Worm (Caenorhabditis elegans): ENCODE data around the gene ina-1.

Gene ina-1

DNA sequence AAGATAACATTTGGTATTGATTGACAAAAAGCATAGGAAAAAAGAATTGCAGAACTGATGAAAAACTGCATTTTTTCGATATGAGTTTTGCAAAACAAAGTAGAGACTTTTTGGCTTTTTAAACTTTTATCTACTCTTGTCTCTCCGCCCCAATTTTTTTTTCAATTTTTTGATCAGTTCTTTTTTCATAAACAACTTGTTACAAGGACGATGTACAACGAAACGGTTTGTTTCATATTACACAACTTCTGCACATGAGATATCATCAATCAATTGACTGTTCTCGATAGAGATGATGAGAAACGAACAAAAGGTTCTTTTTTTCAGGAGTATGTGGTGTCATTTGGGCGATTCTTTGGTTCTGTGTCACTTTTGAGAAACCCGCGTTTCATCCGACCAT lies 34.0 kb downstream of the ina-1 start, which contains the start of gene ZK512.7:
ZK512.7 (minus strand) TSS at position 101 of the 400 bp plus-strand sequence.
- no peak for TF ChIP-seq jun-1 (tag; optimal IDR thresholded peaks at IDR 0.05)
- TF ChIP-seq unc-62 (GFP tag; optimal IDR thresholded peaks at IDR 0.05 in 1 of 2), result peak in 1 of 2 experiments; percentile 72
- TF ChIP-seq unc-62 (tag; optimal IDR thresholded peaks at IDR 0.05), result no peak
- TF ChIP-seq php-3 (GFP tag; IDR thresholded peaks at IDR 0.05), result no peak
- TF ChIP-seq snpc-1.2 (GFP tag; IDR thresholded peaks at IDR 0.05), result no peak

DNA sequence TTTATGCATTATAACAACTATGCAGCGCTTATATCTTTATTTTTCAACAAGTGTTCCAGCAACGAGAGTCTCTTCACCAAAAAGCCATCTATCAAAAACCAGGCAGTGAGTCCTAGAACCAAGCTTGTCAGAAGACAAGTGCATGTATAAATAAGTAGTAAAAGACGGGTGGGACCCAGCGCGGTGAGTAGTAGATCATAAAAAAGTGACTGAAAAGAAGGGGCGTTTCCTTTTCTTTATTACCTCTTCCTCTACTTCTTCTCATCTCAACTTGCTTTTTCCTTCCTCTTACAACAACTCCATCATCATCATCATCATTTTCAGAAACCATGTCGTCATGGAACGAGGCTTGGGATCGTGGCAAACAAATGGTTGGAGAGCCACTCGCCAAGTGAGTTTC lies 36.0 kb downstream of the ina-1 start, which contains the start of gene eat-4:
eat-4 (plus strand) TSS at position 301 of the 400 bp plus-strand sequence.
- TF ChIP-seq ces-1 (GFP tag; optimal IDR thresholded peaks at IDR 0.05) (no peak), T20F7.1 (GFP tag; optimal IDR thresholded peaks at IDR 0.05) (no peak), lsy-2 (tag; optimal IDR thresholded peaks at IDR 0.05) (no peak), nhr-11 (tag; optimal IDR thresholded peaks at IDR 0.05) (no peak), lin-29 (GFP tag; IDR thresholded peaks at IDR 0.05) (no peak), zip-11 (GFP tag; IDR thresholded peaks at IDR 0.05) (no peak), tra-1 (GFP tag; IDR thresholded peaks at IDR 0.05) (no peak), ceh-82 (tag; optimal IDR thresholded peaks at IDR 0.05) (no peak), nhr-237 (tag; optimal IDR thresholded peaks at IDR 0.05) (no peak), nhr-77 (tag; optimal IDR thresholded peaks at IDR 0.05) (no peak)

DNA sequence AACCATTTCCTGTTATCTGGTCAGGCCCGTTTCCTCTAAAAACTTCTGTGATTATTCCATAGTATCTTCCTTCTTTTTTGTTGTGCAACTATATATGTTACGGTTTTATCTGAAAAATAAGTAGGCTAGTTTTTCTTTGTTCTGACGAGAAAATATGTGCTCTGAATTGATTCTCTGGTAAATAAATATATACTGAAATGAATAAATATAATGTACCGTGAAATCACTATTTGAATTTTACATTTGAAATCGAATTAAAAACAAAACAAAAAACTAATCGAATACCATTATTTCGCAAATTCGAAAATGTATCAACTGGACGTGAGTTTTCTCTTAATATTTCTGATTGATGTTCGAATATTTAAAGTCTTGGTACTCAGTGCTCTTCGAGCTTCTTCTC lies 42.0 kb downstream of the ina-1 start, which contains the start of gene ZK512.10:
ZK512.10 (plus strand) TSS at position 301 of the 400 bp plus-strand sequence.
- TF ChIP-seq dve-1 (tag; optimal IDR thresholded peaks at IDR 0.05; ENCODE audit: insufficient read depth), result no peak
- no peak for TF ChIP-seq nhr-77 (tag; optimal IDR thresholded peaks at IDR 0.05)

DNA sequence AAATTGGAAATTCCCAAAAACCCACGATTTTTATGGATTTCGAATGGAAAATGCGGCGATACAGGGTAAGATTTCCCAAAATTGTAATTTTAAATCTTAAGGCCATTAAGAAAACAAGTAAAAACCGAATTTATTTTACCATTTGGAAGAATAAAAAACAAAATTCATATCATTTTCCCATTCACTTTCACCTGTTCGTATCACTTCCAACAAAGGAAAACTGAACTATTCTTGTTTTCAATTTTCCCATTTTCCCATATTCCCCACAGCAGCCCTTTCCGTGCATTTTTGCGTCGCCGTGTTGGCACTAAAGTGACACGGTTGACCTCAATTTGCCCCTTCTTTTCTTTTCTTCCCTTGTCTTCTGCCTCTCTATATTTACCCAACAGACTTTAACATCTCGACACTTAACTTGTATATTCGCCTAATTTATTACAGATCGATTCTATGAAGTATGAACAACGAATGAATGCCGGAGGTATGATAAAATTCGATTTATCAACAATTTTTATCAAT lies 46.8 kb downstream of the ina-1 start, which contains the start of gene sec-16A.1:
sec-16A.1 (plus strand) TSS at position 51 of the 516 bp plus-strand sequence.
- peak; percentile 44 for TF ChIP-seq aha-1 (tag)
- TF ChIP-seq hmg-1.1 (GFP tag; IDR thresholded peaks at IDR 0.05), result 0 out of 2 replicates have a peak, but pooled peaks have one; percentile 24
- no peak for TF ChIP-seq nhr-77 (tag; optimal IDR thresholded peaks at IDR 0.05)
- no peak for TF ChIP-seq daf-16 (GFP tag; optimal IDR thresholded peaks at IDR 0.05)
- no peak for TF ChIP-seq daf-16 (tag; optimal IDR thresholded peaks at IDR 0.05)
- TF ChIP-seq mes-2 (tag; optimal IDR thresholded peaks at IDR 0.05; ENCODE audit: poor library complexity, severe bottlenecking), result peak; percentile 75
- no peak for TF ChIP-seq fos-1 (tag; optimal IDR thresholded peaks at IDR 0.05)
- TF ChIP-seq unc-62 (GFP tag; optimal IDR thresholded peaks at IDR 0.05 in 1 of 2), result peak in 1 of 2 experiments; percentile 93
- TF ChIP-seq unc-62 (tag; optimal IDR thresholded peaks at IDR 0.05), result no peak
- no peak for TF ChIP-seq ceh-82 (tag; optimal IDR thresholded peaks at IDR 0.05)
- TF ChIP-seq nhr-28 (tag; optimal IDR thresholded peaks at IDR 0.05), result peak; percentile 4
- TF ChIP-seq nhr-111 (GFP tag; optimal IDR thresholded peaks at IDR 0.05), result no peak
- no peak for TF ChIP-seq lin-13 (GFP tag; optimal IDR thresholded peaks at IDR 0.05)
- no peak for TF ChIP-seq ceh-44 (GFP tag; IDR thresholded peaks at IDR 0.05)
- no peak for TF ChIP-seq mdt-29 (GFP tag; IDR thresholded peaks at IDR 0.05)
- no peak for TF ChIP-seq Y48G9A.11 (GFP tag; IDR thresholded peaks at IDR 0.05)
- TF ChIP-seq ceh-62 (tag; optimal IDR thresholded peaks at IDR 0.05), result no peak
- TF ChIP-seq dmd-8 (GFP tag; IDR thresholded peaks at IDR 0.05), result no peak
- no peak for TF ChIP-seq daf-12 (tag; optimal IDR thresholded peaks at IDR 0.05)
- no peak for TF ChIP-seq pha-4 (GFP tag; IDR thresholded peaks at IDR 0.05)
- peak; percentile 60 for TF ChIP-seq pha-4 (tag; optimal IDR thresholded peaks at IDR 0.05)
- peak; percentile 41 for TF ChIP-seq dpl-1 (GFP tag; optimal IDR thresholded peaks at IDR 0.05)
- no peak for TF ChIP-seq nhr-42 (GFP tag; IDR thresholded peaks at IDR 0.05)
